Fruit fly (Drosophila melanogaster) whole organism, embryonic: ENCODE results near the gene Syx5.

Experiments used
- Ada2b ChIP-seq: fragments of 200-800 bp; sonication (Bioruptor generic); IDR thresholded peaks from 2 replicates; pipeline ENCODE4 v1.3.6; 2022; ENCODE audit warnings: missing biosample characterization, missing genetic modification characterization
- Adf1 ChIP-seq: fragments of 200-800 bp; sonication (Bioruptor generic); IDR thresholded peaks from 2 replicates; pipeline ENCODE4 v1.3.6; 2022; ENCODE audit warnings: missing biosample characterization, missing genetic modification characterization
- Aef1 ChIP-seq: fragments of 200-800 bp; sonication (Bioruptor generic); IDR thresholded peaks from 3 replicates; pipeline ENCODE4 v1.3.6; 2022; ENCODE audit warnings: missing biosample characterization, missing genetic modification characterization
- B-H2 ChIP-seq: fragments of 200-800 bp; sonication (Bioruptor generic); optimal IDR thresholded peaks from 2 replicates; lab custom pipeline; 2018; ENCODE audit warnings: missing biosample characterization, mild to moderate bottlenecking, missing genetic modification characterization
- CG10366 ChIP-seq: fragments of 200-800 bp; sonication (Bioruptor generic); IDR thresholded peaks from 2 replicates; pipeline ENCODE4 v1.3.6; 2022; ENCODE audit warnings: missing biosample characterization, missing genetic modification characterization
- CG10654 ChIP-seq: fragments of 200-800 bp; sonication (Bioruptor generic); optimal IDR thresholded peaks from 2 replicates; lab custom pipeline; 2016; ENCODE audit warnings: missing biosample characterization, missing genetic modification characterization
- CG12155 ChIP-seq: fragments of 200-800 bp; sonication (Bioruptor generic); optimal IDR thresholded peaks from 3 replicates; lab custom pipeline; 2016; ENCODE audit warnings: missing biosample characterization, missing genetic modification characterization
- CG1233 ChIP-seq: fragments of 200-800 bp; sonication (Bioruptor generic); optimal IDR thresholded peaks from 4 replicates; lab custom pipeline; 2018; ENCODE audit warnings: missing biosample characterization, mild to moderate bottlenecking, missing genetic modification characterization
- CG12659 ChIP-seq: fragments of 200-800 bp; sonication (Bioruptor generic); optimal IDR thresholded peaks from 3 replicates; lab custom pipeline; 2017; ENCODE audit warnings: mild to moderate bottlenecking, missing biosample characterization, missing genetic modification reagents, missing genetic modification characterization
- CG12942 ChIP-seq: fragments of 200-800 bp; sonication (Bioruptor generic); optimal IDR thresholded peaks from 3 replicates; lab custom pipeline; 2016; ENCODE audit warnings: missing biosample characterization, missing genetic modification characterization
- CG14667 ChIP-seq: fragments of 200-800 bp; sonication (Bioruptor generic); IDR thresholded peaks from 2 replicates; pipeline ENCODE4 v1.3.6; 2022; ENCODE audit warnings: missing biosample characterization, missing genetic modification characterization
- CG16779 ChIP-seq: fragments of 200-800 bp; sonication (Bioruptor generic); IDR thresholded peaks from 2 replicates; pipeline ENCODE4 v1.3.6; 2022; ENCODE audit warnings: missing biosample characterization, missing genetic modification characterization
- CG16815 ChIP-seq: fragments of 200-800 bp; sonication (Bioruptor generic); optimal IDR thresholded peaks from 3 replicates; lab custom pipeline; 2017; ENCODE audit warnings: missing biosample characterization, mild to moderate bottlenecking, missing genetic modification characterization
- CG16863 ChIP-seq: fragments of 200-800 bp; sonication (Bioruptor generic); optimal IDR thresholded peaks from 3 replicates; lab custom pipeline; 2016; ENCODE audit warnings: missing biosample characterization, missing genetic modification characterization
- CG17186 ChIP-seq: fragments of 200-800 bp; sonication (Bioruptor generic); optimal IDR thresholded peaks from 3 replicates; lab custom pipeline; 2017; ENCODE audit warnings: missing biosample characterization, missing genetic modification reagents, missing genetic modification characterization
- CG17912 ChIP-seq: fragments of 200-800 bp; sonication (Bioruptor generic); optimal IDR thresholded peaks from 2 replicates; lab custom pipeline; 2018; ENCODE audit warnings: missing biosample characterization, mild to moderate bottlenecking, missing genetic modification characterization
- CG2678 ChIP-seq: fragments of 200-800 bp; sonication (Bioruptor generic); optimal IDR thresholded peaks from 3 replicates; lab custom pipeline; 2019; ENCODE audit warnings: missing biosample characterization, mild to moderate bottlenecking, missing genetic modification characterization, moderate library complexity
- CG3163 ChIP-seq: fragments of 200-800 bp; sonication (Bioruptor generic); optimal IDR thresholded peaks from 3 replicates; lab custom pipeline; 2016; ENCODE audit warnings: missing biosample characterization, missing genetic modification characterization
- CG32532 ChIP-seq: fragments of 200-800 bp; sonication (Bioruptor generic); IDR thresholded peaks from 2 replicates; pipeline ENCODE4 v1.3.6; 2022; ENCODE audit warnings: missing biosample characterization, missing genetic modification characterization
- CG4328 ChIP-seq: fragments of 200-800 bp; sonication (Bioruptor generic); optimal IDR thresholded peaks from 3 replicates; lab custom pipeline; 2017; ENCODE audit warnings: missing biosample characterization, missing genetic modification reagents, missing genetic modification characterization
- CG6272 ChIP-seq: fragments of 200-800 bp; sonication (Bioruptor generic); IDR thresholded peaks from 2 replicates; pipeline ENCODE4 v1.3.6; 2022; ENCODE audit warnings: missing biosample characterization, missing genetic modification characterization
- CG7928 ChIP-seq: fragments of 200-800 bp; sonication (Bioruptor generic); optimal IDR thresholded peaks from 2 replicates; lab custom pipeline; 2017; ENCODE audit warnings: missing biosample characterization, mild to moderate bottlenecking, missing genetic modification characterization
- CG7963 ChIP-seq: fragments of 200-800 bp; sonication (Bioruptor generic); IDR thresholded peaks from 3 replicates; pipeline ENCODE4 v1.3.6; 2022; ENCODE audit warnings: missing biosample characterization, missing genetic modification characterization; ENCODE audit not compliant: partially characterized antibody
- CG9932 ChIP-seq: fragments of 200-800 bp; sonication (Bioruptor generic); IDR thresholded peaks from 2 replicates; pipeline ENCODE4 v1.3.6; 2022; ENCODE audit warnings: missing biosample characterization, missing genetic modification characterization
- Camta ChIP-seq: fragments of 200-800 bp; sonication (Bioruptor generic); optimal IDR thresholded peaks from 2 replicates; lab custom pipeline; 2016; ENCODE audit warnings: missing biosample characterization, missing genetic modification characterization
- Dad ChIP-seq: fragments of 200-800 bp; sonication (Bioruptor generic); optimal IDR thresholded peaks from 3 replicates; lab custom pipeline; 2016; ENCODE audit warnings: missing biosample characterization, missing genetic modification characterization
- Doc3 ChIP-seq: fragments of 200-800 bp; sonication (Bioruptor generic); IDR thresholded peaks from 3 replicates; pipeline ENCODE4 v1.3.6; 2022; ENCODE audit warnings: missing biosample characterization, missing genetic modification characterization; ENCODE audit not compliant: partially characterized antibody
- Hand ChIP-seq: fragments of 200-800 bp; sonication (Bioruptor generic); optimal IDR thresholded peaks from 2 replicates; lab custom pipeline; 2017; ENCODE audit warnings: mild to moderate bottlenecking, missing biosample characterization, missing genetic modification reagents, missing genetic modification characterization
- HmgD ChIP-seq: fragments of 200-800 bp; sonication (Bioruptor generic); optimal IDR thresholded peaks from 3 replicates; lab custom pipeline; 2016; ENCODE audit warnings: missing biosample characterization, missing genetic modification characterization
- NFAT ChIP-seq: fragments of 200-800 bp; sonication (Bioruptor generic); IDR thresholded peaks from 2 replicates; pipeline ENCODE4 v1.3.6; 2022; ENCODE audit warnings: missing biosample characterization, missing genetic modification characterization
- Nf-YB ChIP-seq: fragments of 200-800 bp; sonication (Bioruptor generic); optimal IDR thresholded peaks from 3 replicates; lab custom pipeline; 2019; ENCODE audit warnings: missing biosample characterization, mild to moderate bottlenecking, missing genetic modification characterization, moderate library complexity
- PHDP ChIP-seq: fragments of 200-800 bp; sonication (Bioruptor generic); optimal IDR thresholded peaks from 3 replicates; lab custom pipeline; 2018; ENCODE audit warnings: missing biosample characterization, mild to moderate bottlenecking, missing genetic modification characterization, moderate library complexity
- Ptx1 ChIP-seq: fragments of 200-800 bp; sonication (Bioruptor generic); IDR thresholded peaks from 2 replicates; pipeline ENCODE4 v1.3.6; 2022; ENCODE audit warnings: missing biosample characterization, missing genetic modification characterization
- Six4 ChIP-seq: fragments of 200-800 bp; sonication (Bioruptor generic); optimal IDR thresholded peaks from 2 replicates; lab custom pipeline; 2016; ENCODE audit warnings: missing biosample characterization, missing genetic modification characterization
- bowl ChIP-seq: fragments of 200-800 bp; sonication (Bioruptor generic); IDR thresholded peaks from 2 replicates; pipeline ENCODE4 v1.3.6; 2022; ENCODE audit warnings: missing biosample characterization, missing genetic modification characterization
- cg ChIP-seq: fragments of 200-800 bp; sonication (Bioruptor generic); optimal IDR thresholded peaks from 3 replicates; lab custom pipeline; 2019; ENCODE audit warnings: missing biosample characterization, mild to moderate bottlenecking, missing genetic modification characterization, moderate library complexity
- chif ChIP-seq, 2 experiments: fragments of 200-800 bp; sonication (Bioruptor generic); optimal IDR thresholded peaks; 3 replicates each; lab custom pipeline; 2016; ENCODE audit warnings: missing biosample characterization in 2 of 2, missing genetic modification characterization in 2 of 2
- emc ChIP-seq: fragments of 200-800 bp; sonication (Bioruptor generic); optimal IDR thresholded peaks from 2 replicates; lab custom pipeline; 2016; ENCODE audit warnings: missing biosample characterization, missing genetic modification characterization
- eyg ChIP-seq: fragments of 200-800 bp; sonication (Bioruptor generic); optimal IDR thresholded peaks from 3 replicates; lab custom pipeline; 2016; ENCODE audit warnings: missing biosample characterization, missing genetic modification characterization
- fru ChIP-seq: fragments of >200 bp; optimal IDR thresholded peaks from 2 replicates; lab custom pipeline; 2017
- grn ChIP-seq: fragments of 200-800 bp; sonication (Bioruptor generic); optimal IDR thresholded peaks from 3 replicates; lab custom pipeline; 2017; ENCODE audit warnings: missing biosample characterization, missing genetic modification characterization
- gsb ChIP-seq: fragments of 200-800 bp; sonication (Bioruptor generic); IDR thresholded peaks from 2 replicates; pipeline ENCODE4 v1.3.6; 2022; ENCODE audit warnings: missing biosample characterization, missing genetic modification characterization
- jing ChIP-seq: fragments of 200-800 bp; sonication (Bioruptor generic); optimal IDR thresholded peaks from 2 replicates; lab custom pipeline; 2018; ENCODE audit warnings: missing biosample characterization, mild to moderate bottlenecking, missing genetic modification characterization
- lola ChIP-seq, 3 experiments: fragments of >200 bp in 2 of 3; fragments of 200-800 bp in 1 of 3; sonication (Bioruptor generic) in 1 of 3; optimal IDR thresholded peaks; 2 replicates each; lab custom pipeline; 2017 to 2019; ENCODE audit warnings: missing biosample characterization in 3 of 3, missing genetic modification characterization in 3 of 3, mild to moderate bottlenecking in 1 of 3, moderate library complexity in 1 of 3
- onecut ChIP-seq: fragments of 200-800 bp; sonication (Bioruptor generic); IDR thresholded peaks from 2 replicates; pipeline ENCODE4 v1.3.6; 2022; ENCODE audit warnings: missing biosample characterization, missing genetic modification characterization
- pum ChIP-seq: fragments of 200-800 bp; sonication (Bioruptor generic); optimal IDR thresholded peaks from 2 replicates; lab custom pipeline; 2016; ENCODE audit warnings: missing biosample characterization, missing genetic modification characterization
- repo ChIP-seq: fragments of 200-800 bp; sonication (Bioruptor generic); optimal IDR thresholded peaks from 2 replicates; lab custom pipeline; 2016; ENCODE audit warnings: missing biosample characterization, missing genetic modification characterization
- sd ChIP-seq: fragments of 200-800 bp; sonication (Bioruptor generic); optimal IDR thresholded peaks from 3 replicates; lab custom pipeline; 2018; ENCODE audit warnings: missing biosample characterization, mild to moderate bottlenecking, missing genetic modification characterization, moderate library complexity
- ssp ChIP-seq: fragments of 200-800 bp; sonication (Bioruptor generic); IDR thresholded peaks from 2 replicates; pipeline ENCODE4 v1.3.6; 2022; ENCODE audit warnings: missing biosample characterization, missing genetic modification characterization
- stwl ChIP-seq: fragments of 200-800 bp; sonication (Bioruptor generic); optimal IDR thresholded peaks from 3 replicates; lab custom pipeline; 2018; ENCODE audit warnings: missing biosample characterization, mild to moderate bottlenecking, missing genetic modification characterization, moderate library complexity

The Syx5 gene

dm6 chr2L:16299466-16300311 lies 7.5 kb upstream of the Syx5 start, which contains the start of the genes heix and CG17328 (continued):
- TF ChIP-seq emc (GFP tag; lab: Kevin White, UChicago) (peak; percentile 13), eyg (GFP tag; lab: Kevin White, UChicago) (peak; percentile 64), onecut (GFP tag; lab: Robert Waterston, UW) (peak; percentile 8; the same call in 1 of the 2 replicates), CG10654 (peak; percentile 70), CG7928 (peak; percentile 96), CG16815 (peak; percentile 67), chif (GFP tag; optimal IDR thresholded peaks at IDR 0.05; lab: Kevin White, UChicago) (peak; percentile 5 to 64), CG14667 (GFP tag; lab: Robert Waterston, UW) (no peak; the same call in 1 of the 2 replicates), bowl (GFP tag; lab: Robert Waterston, UW) (no peak), CG2678 (tag; lab: Kevin White, UChicago) (no peak), CG6272 (no peak; the same call in none of the 2 replicates), PHDP (tag; lab: Kevin White, UChicago) (peak; percentile 78), B-H2 (GFP tag; lab: Kevin White, UChicago) (peak; percentile 73), fru (lab: Kevin White, UChicago) (no peak), CG12942 (peak; percentile 57), stwl (tag; lab: Kevin White, UChicago) (peak; percentile 46), Hand (GFP tag; lab: Kevin White, UChicago) (no peak), gsb (GFP tag; lab: Robert Waterston, UW) (no peak), Aef1 (peak; percentile 80), CG7963 (GFP tag; lab: Robert Waterston, UW) (no peak), CG10366 (GFP tag; lab: Robert Waterston, UW) (peak; percentile 70; the same call in 1 of the 2 replicates), Ada2b (GFP tag; lab: Robert Waterston, UW) (peak; percentile 71), CG16779 (GFP tag; lab: Robert Waterston, UW) (no peak), CG4328 (peak; percentile 60), Doc3 (GFP tag; lab: Robert Waterston, UW) (no peak), grn (GFP tag; lab: Kevin White, UChicago) (no peak), jing (GFP tag; lab: Kevin White, UChicago) (no peak), HmgD (GFP tag; lab: Kevin White, UChicago) (no peak), CG12659 (GFP tag; lab: Kevin White, UChicago) (peak; percentile 80), CG17186 (GFP tag; lab: Kevin White, UChicago) (peak; percentile 61), sd (peak; percentile 6), CG1233 (GFP tag; lab: Kevin White, UChicago) (peak; percentile 69), ssp (peak; percentile 43), CG12155 (GFP tag; lab: Kevin White, UChicago) (peak; percentile 58), CG9932 (peak; percentile 89), lola (GFP tag; optimal IDR thresholded peaks at IDR 0.05; lab: Kevin White, UChicago) (peak in 1 of 3 experiments; percentile 70), CG16863 (GFP tag; lab: Kevin White, UChicago) (peak; percentile 49), Nf-YB (GFP tag; lab: Kevin White, UChicago) (peak; percentile 43), Camta (GFP tag; lab: Kevin White, UChicago) (peak; percentile 49), Six4 (GFP tag; lab: Kevin White, UChicago) (peak; percentile 59), Adf1 (GFP tag; lab: Robert Waterston, UW) (no peak), Dad (GFP tag; lab: Kevin White, UChicago) (peak; percentile 28), Ptx1 (GFP tag; lab: Robert Waterston, UW) (peak; percentile 81), pum (GFP tag; lab: Kevin White, UChicago) (peak; percentile 70), repo (GFP tag; lab: Kevin White, UChicago) (no peak), NFAT (peak; percentile 84), CG32532 (GFP tag; lab: Robert Waterston, UW) (peak; percentile 82; the same call in 1 of the 2 replicates), CG3163 (no peak), cg (GFP tag; lab: Kevin White, UChicago) (no peak), CG17912 (GFP tag; lab: Kevin White, UChicago) (peak; percentile 47)
